Fruit fly (Drosophila melanogaster) whole organism, adult: ENCODE results near the gene ast.

Experiments used
- CG11617 ChIP-seq: fragments of 200-800 bp; sonication (Bioruptor generic); optimal IDR thresholded peaks from 2 replicates; lab custom pipeline; 2017; ENCODE audit warnings: mild to moderate bottlenecking, missing biosample characterization, missing genetic modification reagents, missing genetic modification characterization
- CG12768 ChIP-seq: fragments of 200-800 bp; sonication (Bioruptor generic); optimal IDR thresholded peaks from 2 replicates; lab custom pipeline; 2017; ENCODE audit warnings: missing biosample characterization, missing genetic modification characterization, mild to moderate bottlenecking, moderate library complexity, missing genetic modification reagents
- CG14711 ChIP-seq: fragments of 200-800 bp; sonication (Bioruptor generic); optimal IDR thresholded peaks from 2 replicates; lab custom pipeline; 2018; ENCODE audit warnings: missing biosample characterization, mild to moderate bottlenecking, missing genetic modification characterization, moderate library complexity
- CG1620 ChIP-seq: fragments of 200-800 bp; sonication (Bioruptor generic); optimal IDR thresholded peaks from 2 replicates; lab custom pipeline; 2016; ENCODE audit warnings: missing biosample characterization, missing genetic modification characterization
- CG33017 ChIP-seq: fragments of 200-800 bp; sonication (Bioruptor generic); optimal IDR thresholded peaks from 2 replicates; lab custom pipeline; 2018; ENCODE audit warnings: missing biosample characterization, mild to moderate bottlenecking, missing genetic modification characterization, moderate library complexity
- CG5204 ChIP-seq: fragments of 200-800 bp; sonication (Bioruptor generic); optimal IDR thresholded peaks from 2 replicates; lab custom pipeline; 2016; ENCODE audit warnings: missing biosample characterization, missing genetic modification characterization
- CG7045 ChIP-seq: fragments of 200-800 bp; sonication (Bioruptor generic); optimal IDR thresholded peaks from 2 replicates; lab custom pipeline; 2017; ENCODE audit warnings: missing biosample characterization, mild to moderate bottlenecking, missing genetic modification characterization
- CG7101 ChIP-seq: fragments of 200-800 bp; sonication (Bioruptor generic); optimal IDR thresholded peaks from 2 replicates; lab custom pipeline; 2018; ENCODE audit warnings: missing biosample characterization, mild to moderate bottlenecking, missing genetic modification characterization, moderate library complexity
- Clk ChIP-seq: fragments of 200-800 bp; sonication (Bioruptor generic); optimal IDR thresholded peaks from 2 replicates; lab custom pipeline; 2017; ENCODE audit warnings: missing biosample characterization, missing genetic modification characterization
- Crg-1 ChIP-seq: fragments of 200-800 bp; sonication (Bioruptor generic); optimal IDR thresholded peaks from 2 replicates; lab custom pipeline; 2016; ENCODE audit warnings: missing biosample characterization, missing genetic modification characterization
- Hr96 ChIP-seq: fragments of 200-800 bp; sonication (Bioruptor generic); optimal IDR thresholded peaks from 2 replicates; lab custom pipeline; 2016; ENCODE audit warnings: missing biosample characterization, missing genetic modification characterization
- Mnt ChIP-seq: fragments of 200-800 bp; sonication (Bioruptor generic); optimal IDR thresholded peaks from 2 replicates; lab custom pipeline; 2016; ENCODE audit warnings: missing biosample characterization, mild to moderate bottlenecking, missing genetic modification characterization
- bab1 ChIP-seq: fragments of 200-800 bp; sonication (Bioruptor generic); optimal IDR thresholded peaks from 3 replicates; lab custom pipeline; 2019; ENCODE audit warnings: missing biosample characterization, mild to moderate bottlenecking, missing genetic modification characterization, moderate library complexity
- cic ChIP-seq: fragments of 200-800 bp; sonication (Bioruptor generic); optimal IDR thresholded peaks from 2 replicates; lab custom pipeline; 2017; ENCODE audit warnings: missing biosample characterization, mild to moderate bottlenecking, missing genetic modification characterization, moderate library complexity
- cnc ChIP-seq, 2 experiments: fragments of >200 bp; optimal IDR thresholded peaks; 2 replicates each; lab custom pipeline; 2017
- kay ChIP-seq: fragments of 200-800 bp; sonication (Bioruptor generic); peaks from one replicate; lab custom pipeline; 2016; ENCODE audit warnings: missing biosample characterization, missing genetic modification characterization, borderline replicate concordance
- ovo ChIP-seq: fragments of 200-800 bp; sonication (Bioruptor generic); optimal IDR thresholded peaks from 2 replicates; lab custom pipeline; 2016; ENCODE audit warnings: missing biosample characterization, missing genetic modification characterization
- pad ChIP-seq: fragments of 200-800 bp; sonication (Bioruptor generic); optimal IDR thresholded peaks from 3 replicates; lab custom pipeline; 2017; ENCODE audit warnings: missing biosample characterization, missing genetic modification characterization, mild to moderate bottlenecking, moderate library complexity, missing genetic modification reagents
- tj ChIP-seq: fragments of 200-800 bp; sonication (Bioruptor generic); optimal IDR thresholded peaks from 3 replicates; lab custom pipeline; 2017; ENCODE audit warnings: missing biosample characterization, mild to moderate bottlenecking, missing genetic modification characterization, moderate library complexity
- toe ChIP-seq: fragments of 200-800 bp; sonication (Bioruptor generic); optimal IDR thresholded peaks from 2 replicates; lab custom pipeline; 2016; ENCODE audit warnings: missing biosample characterization, missing genetic modification characterization

The ast gene

DNA sequence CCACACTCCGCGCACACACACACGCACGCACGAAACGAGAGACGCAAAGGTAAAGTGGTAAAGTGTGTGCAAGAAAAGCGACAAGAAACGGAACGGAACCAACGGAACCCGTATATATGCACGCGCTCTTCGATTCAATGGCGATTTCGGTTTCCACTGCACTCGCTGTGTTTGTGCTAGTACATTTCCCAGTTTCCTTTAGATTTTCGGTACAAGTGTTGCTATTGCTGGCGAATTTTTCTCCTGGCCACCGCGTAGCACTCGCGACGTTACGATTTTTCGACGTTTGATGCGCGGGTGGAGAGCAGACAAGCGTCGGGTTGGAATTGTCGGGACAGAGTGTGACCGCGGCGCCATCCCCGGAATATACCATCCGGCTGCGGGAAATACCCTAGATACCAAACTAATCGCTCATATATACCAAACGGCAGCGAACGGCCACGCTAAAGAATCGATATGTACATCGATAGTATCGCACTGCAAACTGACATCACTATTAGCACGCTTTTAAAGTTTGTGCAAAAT lies at the start of gene ast, which contains the start of gene S:
ast (plus strand) TSS at position 480 of the 525 bp plus-strand sequence.
S (minus strand) TSS at position 347 of the 525 bp plus-strand sequence.
- TF ChIP-seq Crg-1 (GFP tag; lab: Kevin White, UChicago) (no peak), CG33017 (tag; lab: Kevin White, UChicago) (no peak), CG14711 (tag; lab: Kevin White, UChicago) (peak; percentile 1), cnc (optimal IDR thresholded peaks at IDR 0.05; lab: Kevin White, UChicago) (no peak), Mnt (GFP tag; lab: Kevin White, UChicago) (peak; percentile 72), bab1 (GFP tag; lab: Kevin White, UChicago) (peak; percentile 66), pad (GFP tag; lab: Kevin White, UChicago) (peak; percentile 32), cic (GFP tag; lab: Kevin White, UChicago) (no peak), ovo (GFP tag; lab: Kevin White, UChicago) (peak; percentile 22), CG1620 (GFP tag; lab: Kevin White, UChicago) (peak; percentile 47), Clk (GFP tag; lab: Kevin White, UChicago) (no peak), CG7101 (tag; lab: Kevin White, UChicago) (peak; percentile 46), CG7045 (GFP tag; lab: Kevin White, UChicago) (peak; percentile 9), CG11617 (GFP tag; lab: Kevin White, UChicago) (no peak), kay (no peak), CG12768 (GFP tag; lab: Kevin White, UChicago) (no peak), tj (GFP tag; lab: Kevin White, UChicago) (no peak), toe (GFP tag; lab: Kevin White, UChicago) (no peak), Hr96 (GFP tag; lab: Kevin White, UChicago) (no peak), CG5204 (GFP tag; lab: Kevin White, UChicago) (no peak)

DNA sequence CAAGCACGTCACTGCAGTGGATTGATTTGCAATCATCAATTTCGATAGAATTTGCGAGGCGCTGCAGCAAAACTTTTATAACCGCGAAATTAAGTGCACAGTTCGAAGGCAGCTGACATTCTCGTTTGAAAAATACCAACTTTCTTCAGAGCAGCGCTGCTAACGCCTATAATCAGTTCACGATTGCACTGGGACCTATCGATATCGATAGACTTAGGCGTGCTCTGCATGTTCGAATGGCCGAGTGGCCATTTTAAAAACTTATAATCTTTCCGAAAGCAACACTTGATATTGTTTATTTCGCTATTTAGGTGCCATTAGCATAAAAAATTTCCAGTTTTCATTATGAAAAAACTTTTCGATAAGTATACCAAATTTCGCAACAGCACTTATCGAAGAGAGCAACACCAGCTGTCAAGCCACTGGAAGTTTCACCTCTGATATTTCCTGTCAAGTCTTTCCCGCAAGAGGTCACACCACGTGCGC lies 40.9 kb upstream of the ast start, which contains the start of gene gNacalpha:
gNacalpha (plus strand) TSS at position 436 of the 486 bp plus-strand sequence.
- TF ChIP-seq cic (GFP tag; lab: Kevin White, UChicago) (no peak), CG7101 (tag; lab: Kevin White, UChicago) (no peak), pad (GFP tag; lab: Kevin White, UChicago) (no peak), ovo (GFP tag; lab: Kevin White, UChicago) (no peak), Clk (GFP tag; lab: Kevin White, UChicago) (no peak), CG12768 (GFP tag; lab: Kevin White, UChicago) (no peak), CG33017 (tag; lab: Kevin White, UChicago) (no peak), toe (GFP tag; lab: Kevin White, UChicago) (no peak), cnc (optimal IDR thresholded peaks at IDR 0.05; lab: Kevin White, UChicago) (no peak), CG11617 (GFP tag; lab: Kevin White, UChicago) (no peak)

DNA sequence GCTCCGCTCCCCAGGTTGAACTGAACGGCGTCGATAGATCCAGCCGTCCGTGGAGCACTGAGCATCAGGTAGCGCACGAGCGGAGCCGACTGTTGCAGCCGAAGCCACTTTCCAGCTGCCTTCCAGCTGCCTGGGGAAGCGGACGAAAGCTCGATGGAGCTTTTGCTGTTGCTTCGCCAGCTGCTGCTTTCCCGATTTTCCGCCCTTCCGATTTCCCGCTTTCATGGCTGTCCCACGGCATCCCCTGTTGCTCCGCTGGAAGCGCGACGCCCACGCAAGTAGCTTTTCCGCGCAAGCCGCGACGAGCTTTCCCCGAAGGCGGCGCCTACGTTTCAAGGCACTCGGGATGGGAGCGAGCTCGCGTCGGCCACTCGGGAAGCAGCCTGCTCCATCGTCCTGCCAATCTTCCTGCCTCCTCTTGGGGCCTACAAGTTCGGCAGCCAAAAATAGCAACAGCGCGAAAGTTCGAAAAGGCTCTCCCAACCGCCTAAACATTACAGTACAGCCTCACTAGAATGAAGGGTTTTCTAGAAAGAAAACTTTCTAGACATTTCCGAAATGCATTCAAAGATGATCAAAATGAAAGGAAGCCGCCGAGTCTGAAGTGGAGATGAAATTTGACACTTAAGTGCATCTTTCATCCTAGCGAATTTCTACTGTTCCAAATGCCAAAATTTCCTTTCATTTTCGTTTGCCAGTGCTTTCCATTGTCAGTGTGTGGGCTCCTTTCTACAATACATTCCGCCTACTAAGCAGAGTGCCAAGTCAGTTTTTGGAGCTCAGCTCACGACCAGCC lies 34.4 kb upstream of the ast start:
- TF ChIP-seq tj (GFP tag; lab: Kevin White, UChicago) (no peak), cnc (optimal IDR thresholded peaks at IDR 0.05; lab: Kevin White, UChicago) (no peak), Hr96 (GFP tag; lab: Kevin White, UChicago) (peak; percentile 10), CG12768 (GFP tag; lab: Kevin White, UChicago) (peak; percentile 49), CG5204 (GFP tag; lab: Kevin White, UChicago) (peak; percentile 32), toe (GFP tag; lab: Kevin White, UChicago) (peak; percentile 4), CG33017 (tag; lab: Kevin White, UChicago) (no peak), CG11617 (GFP tag; lab: Kevin White, UChicago) (no peak), CG7101 (tag; lab: Kevin White, UChicago) (peak; percentile 2), CG14711 (tag; lab: Kevin White, UChicago) (no peak), CG1620 (GFP tag; lab: Kevin White, UChicago) (no peak), pad (GFP tag; lab: Kevin White, UChicago) (peak; percentile 91), Clk (GFP tag; lab: Kevin White, UChicago) (no peak), bab1 (GFP tag; lab: Kevin White, UChicago) (no peak), Mnt (GFP tag; lab: Kevin White, UChicago) (no peak), ovo (GFP tag; lab: Kevin White, UChicago) (no peak), CG7045 (GFP tag; lab: Kevin White, UChicago) (peak; percentile 36), cic (GFP tag; lab: Kevin White, UChicago) (no peak), Crg-1 (GFP tag; lab: Kevin White, UChicago) (no peak), kay (no peak)

DNA sequence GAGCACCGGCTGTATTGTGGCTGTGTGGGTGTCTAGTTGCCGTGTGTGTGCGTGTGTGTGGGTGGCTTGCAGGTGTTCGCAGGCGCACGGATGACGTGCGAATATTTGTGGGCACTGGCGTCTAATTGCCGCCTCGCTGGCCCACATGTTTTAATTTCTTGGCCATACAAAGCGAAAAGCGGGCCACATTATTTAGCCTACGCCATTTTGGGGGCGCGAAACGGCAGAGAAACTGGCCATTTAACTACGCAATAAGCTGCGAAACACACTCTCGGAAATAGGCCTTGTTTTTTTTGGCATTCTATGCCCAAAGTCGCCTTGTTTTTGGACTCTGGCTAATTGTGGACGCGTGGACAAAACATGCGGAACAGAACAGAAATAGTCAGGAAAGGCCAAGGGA lies 30.5 kb upstream of the ast start:
- TF ChIP-seq CG5204 (GFP tag; lab: Kevin White, UChicago) (no peak), bab1 (GFP tag; lab: Kevin White, UChicago) (no peak), kay (no peak), CG11617 (GFP tag; lab: Kevin White, UChicago) (no peak), tj (GFP tag; lab: Kevin White, UChicago) (no peak), Mnt (GFP tag; lab: Kevin White, UChicago) (no peak), Crg-1 (GFP tag; lab: Kevin White, UChicago) (no peak), CG1620 (GFP tag; lab: Kevin White, UChicago) (no peak), ovo (GFP tag; lab: Kevin White, UChicago) (no peak), cic (GFP tag; lab: Kevin White, UChicago) (no peak), CG33017 (tag; lab: Kevin White, UChicago) (no peak), pad (GFP tag; lab: Kevin White, UChicago) (no peak), CG12768 (GFP tag; lab: Kevin White, UChicago) (no peak), CG7045 (GFP tag; lab: Kevin White, UChicago) (no peak), toe (GFP tag; lab: Kevin White, UChicago) (no peak), Clk (GFP tag; lab: Kevin White, UChicago) (no peak), CG7101 (tag; lab: Kevin White, UChicago) (no peak), CG14711 (tag; lab: Kevin White, UChicago) (no peak), Hr96 (GFP tag; lab: Kevin White, UChicago) (no peak)
